Worm (Caenorhabditis elegans): ENCODE results near the gene Y24D9A.6.

The Y24D9A.6 gene

DNA sequence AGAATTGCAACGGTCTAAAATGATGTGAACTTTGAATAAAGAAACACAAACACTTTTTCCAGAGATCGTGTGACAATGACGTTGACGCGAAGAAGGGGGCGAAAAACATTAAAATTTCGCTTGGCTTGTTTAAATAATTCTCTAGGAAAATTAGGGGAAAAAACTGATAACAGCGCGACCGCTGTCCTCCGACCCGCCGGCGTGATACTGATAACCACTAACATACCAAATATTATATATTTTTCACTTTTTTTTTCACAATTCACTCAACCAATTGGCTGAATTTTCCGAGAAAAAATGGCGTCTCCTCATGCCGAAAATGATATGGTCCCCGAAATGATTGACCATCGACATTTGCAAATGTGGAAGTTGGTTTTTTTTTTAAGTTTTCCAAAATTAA, 49.6 kb upstream of the Y24D9A.6 start (continued):
- TF ChIP-seq let-607 (tag; optimal IDR thresholded peaks at IDR 0.05) = no peak
- peak; percentile 46; the same call in 1 of the 2 replicates for TF ChIP-seq madf-6 (GFP tag; IDR thresholded peaks at IDR 0.05)
- peak; percentile 42 for TF ChIP-seq attf-5 (GFP tag; optimal IDR thresholded peaks at IDR 0.05)
- no peak for TF ChIP-seq Y53G8AR.9 (GFP tag; conservative IDR thresholded peaks at IDR 0.05)
- TF ChIP-seq F52B5.7 (tag; optimal IDR thresholded peaks at IDR 0.05) = peak; percentile 52
- TF ChIP-seq rec-8 (tag; optimal IDR thresholded peaks at IDR 0.05) = peak; percentile 19 to 23
- no peak for TF ChIP-seq chd-7 (tag; optimal IDR thresholded peaks at IDR 0.05)
- peak; percentile 72 for TF ChIP-seq B0336.3 (GFP tag; IDR thresholded peaks at IDR 0.05)
- 0 out of 2 replicates have a peak, but pooled peaks have one; percentile 24 for TF ChIP-seq egl-44 (GFP tag; IDR thresholded peaks at IDR 0.05)

DNA sequence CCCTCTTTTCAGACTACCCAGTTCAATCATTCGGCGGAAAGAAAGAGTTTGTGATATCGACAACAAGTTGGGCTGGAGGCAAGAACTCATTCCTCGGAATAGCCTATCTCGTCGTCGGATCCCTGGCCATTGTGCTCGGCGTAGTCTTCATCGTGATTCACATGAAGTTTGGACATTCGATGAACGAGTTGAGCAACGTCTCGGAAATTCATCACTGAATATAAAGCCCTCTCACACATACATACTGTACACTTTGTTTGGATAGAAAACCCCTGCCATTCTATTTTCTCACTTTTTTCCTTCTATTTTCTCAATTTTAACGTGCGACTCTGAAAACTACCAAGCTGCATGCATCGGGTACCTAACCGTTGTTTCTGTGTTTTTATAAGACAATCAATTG, 49.2 kb upstream of the Y24D9A.6 start, which contains the start of gene R08C7.12:
TSS of gene R08C7.12 (plus strand) at position 301 of the 400 bp plus-strand sequence.
- TF ChIP-seq C17E4.6 (GFP tag; IDR thresholded peaks at IDR 0.05) (no peak), madf-6 (GFP tag; IDR thresholded peaks at IDR 0.05) (peak; percentile 23; the same call in 1 of the 2 replicates), nhr-80 (tag; optimal IDR thresholded peaks at IDR 0.05) (no peak)

DNA sequence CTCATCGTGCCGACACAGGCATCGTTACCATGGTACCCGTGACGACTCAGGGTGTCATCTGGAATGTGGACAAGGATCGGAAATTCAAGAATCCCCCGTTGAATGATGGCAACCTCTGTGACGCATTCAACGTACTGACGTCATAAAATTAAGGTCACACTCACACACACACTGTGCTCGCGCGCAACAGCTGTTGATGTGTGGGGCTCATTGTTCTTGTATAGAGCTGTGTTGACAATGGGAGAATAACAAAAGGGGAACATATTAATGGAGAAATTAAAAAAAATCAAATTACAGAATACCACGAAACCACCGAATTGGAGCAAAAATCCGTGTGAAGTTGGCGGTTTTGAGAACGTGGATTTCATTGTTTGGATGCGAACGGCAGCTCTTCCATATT, 48.1 kb upstream of the Y24D9A.6 start:
- TF ChIP-seq ztf-18 (tag; optimal IDR thresholded peaks at IDR 0.05) (no peak), somi-1 (GFP tag; optimal IDR thresholded peaks at IDR 0.05) (no peak), ekl-4 (GFP tag; IDR thresholded peaks at IDR 0.05) (no peak), rcor-1 (GFP tag; IDR thresholded peaks at IDR 0.05) (no peak), ZK185.1 (tag; optimal IDR thresholded peaks at IDR 0.05; ENCODE audit: poor library complexity, severe bottlenecking) (no peak), attf-5 (GFP tag; optimal IDR thresholded peaks at IDR 0.05) (no peak), chd-7 (tag; optimal IDR thresholded peaks at IDR 0.05) (no peak), nhr-120 (GFP tag; IDR thresholded peaks at IDR 0.05) (no peak), ama-1 (optimal IDR thresholded peaks at IDR 0.05) (no peak), ama-1 (GFP tag; optimal IDR thresholded peaks at IDR 0.05) (no peak), pbrm-1 (GFP tag; IDR thresholded peaks at IDR 0.05) (no peak), madf-3 (GFP tag; IDR thresholded peaks at IDR 0.05) (no peak), hmg-1.2 (GFP tag; IDR thresholded peaks at IDR 0.05) (no peak)

DNA sequence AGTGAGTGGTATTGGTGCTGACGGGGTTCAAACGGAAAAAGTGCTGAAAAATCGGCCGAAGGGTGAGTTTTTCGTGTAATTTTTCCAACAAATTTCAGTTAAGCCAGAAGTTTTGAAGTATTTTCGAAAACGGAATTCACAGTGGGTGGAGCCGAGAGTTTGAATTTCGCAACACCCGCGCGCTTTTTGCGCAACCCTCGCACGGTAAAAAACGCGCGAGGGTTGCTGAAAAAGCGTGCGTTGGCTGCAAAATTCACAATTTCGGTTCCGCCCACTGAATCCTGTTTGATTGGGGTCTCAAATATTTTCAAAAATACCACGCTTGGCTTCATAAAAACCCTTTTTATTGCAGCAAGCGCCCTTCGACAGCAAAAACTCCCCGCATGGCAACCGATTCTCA, 47.2 kb upstream of the Y24D9A.6 start:
- TF ChIP-seq T07F8.4 (tag; optimal IDR thresholded peaks at IDR 0.05) = no peak
- TF ChIP-seq rpc-1 (optimal IDR thresholded peaks at IDR 0.05) = peak; percentile 19
- TF ChIP-seq rpc-1 (tag; optimal IDR thresholded peaks at IDR 0.05) = no peak
- TF ChIP-seq lsl-1 (GFP tag; optimal IDR thresholded peaks at IDR 0.05) = peak; percentile 58
- 0 out of 2 replicates have a peak, but pooled peaks have one; percentile 30 for TF ChIP-seq hsf-1 (GFP tag; IDR thresholded peaks at IDR 0.05)
- TF ChIP-seq dox-1 (GFP tag; IDR thresholded peaks at IDR 0.05) = peak; percentile 43; the same call in 1 of the 2 replicates
- TF ChIP-seq cebp-1 (GFP tag; IDR thresholded peaks at IDR 0.05) = no peak
- TF ChIP-seq cebp-1 (tag; optimal IDR thresholded peaks at IDR 0.05) = peak; percentile 91
- TF ChIP-seq D2030.7 (GFP tag; IDR thresholded peaks at IDR 0.05) = peak; percentile 44
- 0 out of 2 replicates have a peak, but pooled peaks have one; percentile 42 for TF ChIP-seq mcd-1 (GFP tag; IDR thresholded peaks at IDR 0.05)
- no peak for TF ChIP-seq hmg-20 (GFP tag; IDR thresholded peaks at IDR 0.05)
- TF ChIP-seq dpl-1 (GFP tag; optimal IDR thresholded peaks at IDR 0.05) = peak; percentile 30
- 0 out of 2 replicates have a peak, but pooled peaks have one; percentile 13 for TF ChIP-seq zfh-2 (GFP tag; conservative IDR thresholded peaks at IDR 0.05)
- 0 out of 2 replicates have a peak, but pooled peaks have one; percentile 35 for TF ChIP-seq ceh-91 (GFP tag; IDR thresholded peaks at IDR 0.05)
- TF ChIP-seq nhr-120 (GFP tag; IDR thresholded peaks at IDR 0.05) = no peak
- no peak for TF ChIP-seq F22D6.2 (tag; optimal IDR thresholded peaks at IDR 0.05)
- no peak for TF ChIP-seq rec-8 (tag; optimal IDR thresholded peaks at IDR 0.05)
- no peak for TF ChIP-seq lsy-27 (tag; optimal IDR thresholded peaks at IDR 0.05; ENCODE audit: borderline replicate concordance, insufficient read depth)
- TF ChIP-seq rcor-1 (GFP tag; IDR thresholded peaks at IDR 0.05) = peak; percentile 18; the same call in 1 of the 2 replicates
- peak; percentile 54 for TF ChIP-seq lin-54 (GFP tag; optimal IDR thresholded peaks at IDR 0.05)
- TF ChIP-seq mes-4 (tag; optimal IDR thresholded peaks at IDR 0.05) = no peak
- TF ChIP-seq lin-26 (GFP tag; IDR thresholded peaks at IDR 0.05) = peak; percentile 37; the same call in 1 of the 2 replicates
- peak; percentile 57 for TF ChIP-seq pbrm-1 (GFP tag; IDR thresholded peaks at IDR 0.05)
- peak; percentile 67 for TF ChIP-seq madf-6 (GFP tag; IDR thresholded peaks at IDR 0.05)
- TF ChIP-seq nfya-2 (GFP tag; IDR thresholded peaks at IDR 0.05) = no peak
- TF ChIP-seq ztf-28 (GFP tag; IDR thresholded peaks at IDR 0.05) = peak; percentile 56; the same call in 1 of the 2 replicates
- TF ChIP-seq ceh-58 (GFP tag; IDR thresholded peaks at IDR 0.05) = no peak
